Fruit fly (Drosophila melanogaster): Measurements from ENCODE around the gene CG10214.

- TF ChIP-seq ttk (optimal IDR thresholded peaks at IDR 0.05) (no peak), psq (optimal IDR thresholded peaks at IDR 0.05) (no peak), insv (optimal IDR thresholded peaks at IDR 0.05) (no peak), h (optimal IDR thresholded peaks at IDR 0.05) (no peak), Myc (optimal IDR thresholded peaks at IDR 0.05) (no peak), Sin3A (optimal IDR thresholded peaks at IDR 0.05) (no peak)
Observed at dm6 chr3R:23784925-23785680, 17.8 kb upstream of the CG10214 start.

Data from Kc167 (cell line).